Fruit fly (Drosophila melanogaster) whole organism, pupa: Measurements from ENCODE around the gene CG7164.

Experiments used
- CG14655 ChIP-seq: fragments of 200-800 bp; sonication (Bioruptor generic); optimal IDR thresholded peaks from 3 replicates; lab custom pipeline; 2017; ENCODE audit warnings: mild to moderate bottlenecking, missing biosample characterization, missing genetic modification reagents, missing genetic modification characterization
- CG4496 ChIP-seq: fragments of 200-800 bp; sonication (Bioruptor generic); IDR thresholded peaks from 3 replicates; pipeline ENCODE4 v1.3.6; 2022; ENCODE audit warnings: missing biosample characterization, missing genetic modification characterization
- CG9948 ChIP-seq: fragments of 200-800 bp; sonication (Bioruptor generic); optimal IDR thresholded peaks from 2 replicates; lab custom pipeline; 2018; ENCODE audit warnings: missing biosample characterization, mild to moderate bottlenecking, missing genetic modification characterization, moderate library complexity
- Ets98B ChIP-seq: fragments of 200-800 bp; sonication (Bioruptor generic); IDR thresholded peaks from 2 replicates; pipeline ENCODE4 v1.3.6; 2022; ENCODE audit warnings: missing biosample characterization, missing genetic modification characterization
- Pif1A ChIP-seq: fragments of 200-800 bp; sonication (Bioruptor generic); optimal IDR thresholded peaks from 3 replicates; lab custom pipeline; 2016; ENCODE audit warnings: missing biosample characterization, missing genetic modification characterization
- Snoo ChIP-seq: fragments of 200-800 bp; sonication (Bioruptor generic); optimal IDR thresholded peaks from 3 replicates; lab custom pipeline; 2017; ENCODE audit warnings: missing biosample characterization, mild to moderate bottlenecking, missing genetic modification characterization, inconsistent platforms
- gl ChIP-seq: fragments of 200-800 bp; sonication (Bioruptor generic); optimal IDR thresholded peaks from 2 replicates; lab custom pipeline; 2018; ENCODE audit warnings: missing biosample characterization, mild to moderate bottlenecking, missing genetic modification characterization

DNA sequence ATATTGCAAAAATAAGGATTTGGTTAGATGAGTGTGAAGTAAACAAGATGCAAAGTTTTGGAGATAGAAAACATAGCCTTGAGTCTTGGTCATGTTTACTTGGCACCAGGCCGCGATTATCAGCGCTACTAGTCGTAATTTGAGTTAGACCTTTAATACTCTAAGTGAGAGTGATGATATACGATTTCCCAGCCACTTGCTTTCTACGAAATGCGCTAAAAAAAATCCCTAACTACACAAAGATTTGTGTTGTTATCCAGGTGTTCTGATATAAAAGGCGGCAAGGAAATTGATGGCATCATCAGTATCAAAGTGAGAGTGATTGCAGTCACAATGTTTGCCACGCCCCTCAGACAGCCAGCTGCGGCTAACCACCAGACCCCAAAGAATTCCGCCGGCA lies 1.5 kb upstream of the CG7164 start, which contains the start of gene Uro:
- TF ChIP-seq gl (tag; lab: Kevin White, UChicago) (no peak), Snoo (tag; lab: Kevin White, UChicago) (no peak), Pif1A (no peak), CG9948 (no peak), CG14655 (GFP tag; lab: Kevin White, UChicago) (no peak), Ets98B (GFP tag; lab: Robert Waterston, UW) (no peak), CG4496 (no peak)
